Worm (Caenorhabditis elegans) whole organism, L4 larva: Measurements from ENCODE around the gene scl-13.

Source experiments
- lin-15B ChIP-seq: fragments of 150-350 bp; sonication (generic microtip); optimal IDR thresholded peaks from 3 replicates; lab custom pipeline; 2014; ENCODE audit warnings: missing biosample characterization, missing genetic modification characterization
- lir-3 ChIP-seq: sonication (generic microtip); optimal IDR thresholded peaks from 2 replicates; lab custom pipeline; 2016; ENCODE audit warnings: mild to moderate bottlenecking, missing genetic modification characterization, missing compliant biosample characterization
- lsy-2 ChIP-seq, 2 experiments: fragments of 150-350 bp in 1 of 2; sonication (generic microtip) in 1 of 2; optimal IDR thresholded peaks; 2 replicates each; lab custom pipeline; 2014 to 2017; ENCODE audit warnings: missing biosample characterization in 2 of 2, missing genetic modification characterization in 2 of 2
- mdl-1 ChIP-seq, 2 experiments: fragments of 150-350 bp in 1 of 2; sonication (generic microtip) in 1 of 2; optimal IDR thresholded peaks; 2 replicates each; lab custom pipeline; 2014 to 2017; ENCODE audit warnings: missing biosample characterization in 2 of 2, missing genetic modification characterization in 2 of 2
- sdz-12 ChIP-seq: fragments of 200-800 bp; sonication (Bioruptor generic); optimal IDR thresholded peaks from 2 replicates; lab custom pipeline; 2018; ENCODE audit warnings: mild to moderate bottlenecking, missing genetic modification characterization, missing compliant biosample characterization

ce11 chrV:3810035-3810434, 1.4 kb downstream of the scl-13 start:
- TF ChIP-seq lin-15B (no peak), sdz-12 (GFP tag; lab: Kevin White, UChicago) (no peak), lsy-2 (tag; optimal IDR thresholded peaks at IDR 0.05; lab: Kevin White, UChicago) (no peak), mdl-1 (tag; optimal IDR thresholded peaks at IDR 0.05; lab: Kevin White, UChicago) (no peak), lir-3 (tag; lab: Kevin White, UChicago) (no peak)
